Worm (Caenorhabditis elegans): ENCODE data around the gene fbxb-11.

DNA sequence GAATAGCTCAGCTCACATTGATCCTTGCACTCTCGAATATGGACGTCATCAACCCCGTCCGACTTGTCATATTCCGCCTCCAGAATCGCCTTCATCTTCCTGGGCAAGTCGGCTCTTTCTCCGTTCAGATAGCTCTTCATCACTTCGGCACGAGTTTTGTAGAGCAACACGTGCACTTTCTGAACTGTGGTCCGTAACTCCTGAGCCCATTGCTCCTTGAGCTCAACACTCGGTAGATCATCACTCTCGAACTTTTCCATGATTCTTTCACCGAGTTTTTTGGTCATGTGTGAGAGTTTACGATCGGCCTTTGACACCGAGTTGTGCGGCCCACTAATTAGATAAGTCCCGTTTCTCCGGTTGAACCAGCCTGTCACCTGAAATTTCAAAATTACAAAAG lies 10.7 kb downstream of the fbxb-11 start:
- TF ChIP-seq tbx-11 (GFP tag; IDR thresholded peaks at IDR 0.05) = no peak
- TF ChIP-seq tbx-37 (GFP tag; conservative IDR thresholded peaks at IDR 0.05) = no peak
- no peak for TF ChIP-seq hmg-4 (GFP tag; optimal IDR thresholded peaks at IDR 0.05)
- no peak for TF ChIP-seq ama-1 (optimal IDR thresholded peaks at IDR 0.05)
- TF ChIP-seq pes-1 (GFP tag; IDR thresholded peaks at IDR 0.05) = no peak
- TF ChIP-seq F13C5.2 (tag; optimal IDR thresholded peaks at IDR 0.05) = no peak
- TF ChIP-seq aly-1 (tag; optimal IDR thresholded peaks at IDR 0.05) = no peak
- no peak for TF ChIP-seq scrt-1 (GFP tag; IDR thresholded peaks at IDR 0.05)
- no peak for TF ChIP-seq hnd-1 (tag; optimal IDR thresholded peaks at IDR 0.05)
- no peak for TF ChIP-seq ets-7 (tag; optimal IDR thresholded peaks at IDR 0.05)

Data from whole organism, early embryonic.